Worm (Caenorhabditis elegans) whole organism, early embryonic: ENCODE measurements around the gene parp-2.

Experiments used
- B0310.2 ChIP-seq: sonication (generic microtip); optimal IDR thresholded peaks from 2 replicates; lab custom pipeline; 2016; ENCODE audit warnings: mild to moderate bottlenecking, missing genetic modification characterization, missing compliant biosample characterization
- F13C5.2 ChIP-seq: sonication (generic microtip); optimal IDR thresholded peaks from 2 replicates; lab custom pipeline; 2017; ENCODE audit warnings: mild to moderate bottlenecking, missing genetic modification characterization, inconsistent platforms, missing compliant biosample characterization
- aly-1 ChIP-seq: sonication (generic microtip); optimal IDR thresholded peaks from 2 replicates; lab custom pipeline; 2016; ENCODE audit warnings: missing genetic modification characterization, missing compliant biosample characterization
- ama-1 ChIP-seq: fragments of 150-350 bp; optimal IDR thresholded peaks from 2 replicates; lab custom pipeline; 2014
- ceh-13 ChIP-seq: fragments of 200-800 bp; sonication (Bioruptor generic); optimal IDR thresholded peaks from 2 replicates; lab custom pipeline; 2018; ENCODE audit warnings: mild to moderate bottlenecking, missing genetic modification characterization, missing compliant biosample characterization
- ceh-36 ChIP-seq: sonication (generic microtip); optimal IDR thresholded peaks from 2 replicates; lab custom pipeline; 2016; ENCODE audit warnings: missing genetic modification characterization, inconsistent platforms, missing compliant biosample characterization
- ets-7 ChIP-seq: sonication (generic microtip); optimal IDR thresholded peaks from 2 replicates; lab custom pipeline; 2016; ENCODE audit warnings: missing genotype, missing genetic modification characterization, missing compliant biosample characterization
- flt-1 ChIP-seq: fragments of 200-800 bp; sonication (Bioruptor generic); IDR thresholded peaks from 2 replicates; pipeline ENCODE4 v1.3.6; 2022; ENCODE audit warnings: missing genetic modification characterization, missing compliant biosample characterization
- hmbx-1 ChIP-seq: sonication (generic microtip); optimal IDR thresholded peaks from 2 replicates; lab custom pipeline; 2016; ENCODE audit warnings: mild to moderate bottlenecking, missing genetic modification characterization, missing compliant biosample characterization
- hmg-4 ChIP-seq: fragments of 200-800 bp; sonication (Bioruptor generic); optimal IDR thresholded peaks from 2 replicates; lab custom pipeline; 2018; ENCODE audit warnings: mild to moderate bottlenecking, missing genetic modification characterization, missing compliant biosample characterization
- hnd-1 ChIP-seq: sonication (generic microtip); optimal IDR thresholded peaks from 2 replicates; lab custom pipeline; 2016; ENCODE audit warnings: missing genetic modification characterization, missing compliant biosample characterization
- pes-1 ChIP-seq: fragments of 200-800 bp; sonication (Bioruptor generic); IDR thresholded peaks from 2 replicates; pipeline ENCODE4 v1.3.6; 2022; ENCODE audit warnings: missing genetic modification reagents, missing genetic modification characterization, missing compliant biosample characterization
- scrt-1 ChIP-seq: fragments of 200-800 bp; sonication (Bioruptor generic); IDR thresholded peaks from 2 replicates; pipeline ENCODE4 v1.3.6; 2022; ENCODE audit warnings: missing genetic modification characterization, missing compliant biosample characterization
- sea-1 ChIP-seq: fragments of 200-800 bp; sonication (Bioruptor generic); conservative IDR thresholded peaks from 2 replicates; pipeline ENCODE4 v1.3.6; 2022; ENCODE audit warnings: missing genetic modification characterization, missing compliant biosample characterization
- tbx-11 ChIP-seq: fragments of 200-800 bp; sonication (Bioruptor generic); IDR thresholded peaks from 2 replicates; pipeline ENCODE4 v1.3.6; 2022; ENCODE audit warnings: missing genetic modification characterization, missing compliant biosample characterization
- tbx-37 ChIP-seq: fragments of 200-800 bp; sonication (Bioruptor generic); conservative IDR thresholded peaks from 2 replicates; pipeline ENCODE4 v1.3.6; 2022; ENCODE audit warnings: missing genetic modification reagents, missing genetic modification characterization, missing compliant biosample characterization
- tra-4 ChIP-seq: sonication (generic microtip); optimal IDR thresholded peaks from 2 replicates; lab custom pipeline; 2017; ENCODE audit warnings: missing genetic modification characterization, missing compliant biosample characterization

The parp-2 gene

ce11 chrII:9620616-9621015, 27.8 kb downstream of the parp-2 start:
- TF ChIP-seq ceh-13 (GFP tag; lab: Kevin White, UChicago) (no peak), scrt-1 (GFP tag; lab: Robert Waterston, UW) (no peak), aly-1 (tag; lab: Kevin White, UChicago) (no peak), B0310.2 (no peak), ama-1 (lab: Kevin White, UChicago) (no peak), hmg-4 (GFP tag; lab: Kevin White, UChicago) (no peak), tbx-11 (no peak)

ce11 chrII:9621121-9621520, 28.3 kb downstream of the parp-2 start:
- TF ChIP-seq hmg-4 (GFP tag; lab: Kevin White, UChicago) (no peak), flt-1 (GFP tag; lab: Robert Waterston, UW) (no peak)

ce11 chrII:9621913-9622348, 29.1 kb downstream of the parp-2 start:
- TF ChIP-seq tra-4 (no peak), pes-1 (GFP tag; lab: Robert Waterston, UW) (no peak), F13C5.2 (tag; lab: Kevin White, UChicago) (no peak), hmbx-1 (tag; lab: Kevin White, UChicago) (no peak), sea-1 (GFP tag; lab: Robert Waterston, UW) (no peak), tbx-37 (no peak), hnd-1 (tag; lab: Kevin White, UChicago) (no peak), B0310.2 (no peak), ets-7 (tag; lab: Kevin White, UChicago) (no peak), aly-1 (tag; lab: Kevin White, UChicago) (no peak), flt-1 (GFP tag; lab: Robert Waterston, UW) (no peak), tbx-11 (no peak), scrt-1 (GFP tag; lab: Robert Waterston, UW) (no peak), hmg-4 (GFP tag; lab: Kevin White, UChicago) (no peak)

ce11 chrII:9624110-9624695, 31.4 kb downstream of the parp-2 start, which contains the start of the genes dnj-20 and ZK1307.8:
TSS of gene dnj-20 (minus strand) at chrII:9624176.
TSS of gene ZK1307.8 (plus strand) at chrII:9624613.
- TF ChIP-seq tbx-37 (no peak), B0310.2 (no peak), scrt-1 (GFP tag; lab: Robert Waterston, UW) (no peak), hnd-1 (tag; lab: Kevin White, UChicago) (no peak), tbx-11 (no peak)

- TF ChIP-seq sea-1 (GFP tag; lab: Robert Waterston, UW), result no peak
- TF ChIP-seq hmg-4 (GFP tag; lab: Kevin White, UChicago), result no peak
- no peak for TF ChIP-seq pes-1 (GFP tag; lab: Robert Waterston, UW)
- no peak for TF ChIP-seq B0310.2
- TF ChIP-seq ceh-36 (tag; lab: Kevin White, UChicago), result no peak
- no peak for TF ChIP-seq ets-7 (tag; lab: Kevin White, UChicago)
- TF ChIP-seq tbx-11, result no peak
- no peak for TF ChIP-seq hmbx-1 (tag; lab: Kevin White, UChicago)
- no peak for TF ChIP-seq scrt-1 (GFP tag; lab: Robert Waterston, UW)
- TF ChIP-seq ceh-13 (GFP tag; lab: Kevin White, UChicago), result no peak
- TF ChIP-seq ama-1 (lab: Kevin White, UChicago), result no peak
- no peak for TF ChIP-seq aly-1 (tag; lab: Kevin White, UChicago)
- no peak for TF ChIP-seq flt-1 (GFP tag; lab: Robert Waterston, UW)
- TF ChIP-seq tbx-37, result no peak
Observed at ce11 chrII:9625930-9626329, 33.1 kb downstream of the parp-2 start.

ce11 chrII:9636300-9636699, 43.5 kb downstream of the parp-2 start, which contains the start of gene ZK1307.7:
TSS of gene ZK1307.7 (plus strand) at chrII:9636600.
- TF ChIP-seq aly-1 (tag; lab: Kevin White, UChicago), result no peak
- TF ChIP-seq ceh-36 (tag; lab: Kevin White, UChicago), result no peak
- no peak for TF ChIP-seq F13C5.2 (tag; lab: Kevin White, UChicago)
- no peak for TF ChIP-seq hmg-4 (GFP tag; lab: Kevin White, UChicago)
- no peak for TF ChIP-seq ceh-13 (GFP tag; lab: Kevin White, UChicago)
- TF ChIP-seq pes-1 (GFP tag; lab: Robert Waterston, UW), result no peak
- no peak for TF ChIP-seq tbx-11
- TF ChIP-seq scrt-1 (GFP tag; lab: Robert Waterston, UW), result no peak
- TF ChIP-seq sea-1 (GFP tag; lab: Robert Waterston, UW), result no peak
- TF ChIP-seq hmbx-1 (tag; lab: Kevin White, UChicago), result no peak
- no peak for TF ChIP-seq ets-7 (tag; lab: Kevin White, UChicago)
- no peak for TF ChIP-seq hnd-1 (tag; lab: Kevin White, UChicago)
- TF ChIP-seq tbx-37, result no peak
- TF ChIP-seq tra-4, result no peak
- TF ChIP-seq flt-1 (GFP tag; lab: Robert Waterston, UW), result no peak

- no peak for TF ChIP-seq tbx-11
- TF ChIP-seq sea-1 (GFP tag; lab: Robert Waterston, UW), result no peak
- no peak for TF ChIP-seq F13C5.2 (tag; lab: Kevin White, UChicago)
- 0 out of 2 replicates have a peak, but pooled peaks have one; percentile 10 for TF ChIP-seq tbx-37
- TF ChIP-seq tra-4, result no peak
- no peak for TF ChIP-seq hmg-4 (GFP tag; lab: Kevin White, UChicago)
- no peak for TF ChIP-seq aly-1 (tag; lab: Kevin White, UChicago)
- no peak for TF ChIP-seq pes-1 (GFP tag; lab: Robert Waterston, UW)
- no peak for TF ChIP-seq hnd-1 (tag; lab: Kevin White, UChicago)
- no peak for TF ChIP-seq B0310.2
- no peak for TF ChIP-seq ceh-36 (tag; lab: Kevin White, UChicago)
- no peak for TF ChIP-seq ets-7 (tag; lab: Kevin White, UChicago)
- 0 out of 2 replicates have a peak, but pooled peaks have one; percentile 16 for TF ChIP-seq flt-1 (GFP tag; lab: Robert Waterston, UW)
- TF ChIP-seq ama-1 (lab: Kevin White, UChicago), result no peak
- TF ChIP-seq ceh-13 (GFP tag; lab: Kevin White, UChicago), result no peak
- TF ChIP-seq hmbx-1 (tag; lab: Kevin White, UChicago), result no peak
Observed at ce11 chrII:9644438-9644837, 51.6 kb downstream of the parp-2 start, which contains the start of gene fzr-1. TSS of gene fzr-1 (minus strand) at chrII:9644466.
